Fruit fly (Drosophila melanogaster): ENCODE measurements around the gene Pfdn6.
A peak's percentile ranks its signal among the peaks of the same experiment; 100 is the strongest.

Pfdn6 gene

DNA sequence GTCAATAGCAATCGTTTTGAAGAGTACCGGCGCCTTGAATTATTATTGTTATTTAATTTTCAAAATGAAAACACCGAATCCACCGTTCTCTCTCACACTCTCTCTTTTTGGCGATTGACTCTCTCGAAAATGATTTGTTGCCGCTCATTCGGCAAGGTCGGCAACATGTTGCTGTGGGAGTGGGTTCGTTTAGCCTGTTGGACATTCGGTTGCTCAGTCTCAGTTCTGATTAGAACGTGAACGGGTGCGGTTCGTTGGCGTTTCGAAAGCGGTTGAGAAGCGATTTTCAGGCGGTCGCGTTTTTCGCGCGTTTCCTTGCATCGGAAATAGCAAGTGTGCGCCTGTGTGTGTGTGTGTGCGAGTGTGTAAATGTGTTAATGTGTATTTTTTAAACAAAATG, 15.6 kb downstream of the Pfdn6 start, which contains the start of gene Ac76E (continued):
- no peak for TF ChIP-seq CG11247 (GFP tag; IDR thresholded peaks at IDR 0.05)
- no peak for TF ChIP-seq dimm (GFP tag; IDR thresholded peaks at IDR 0.05)
- no peak for TF ChIP-seq CG5953 (GFP tag; IDR thresholded peaks at IDR 0.05)
- TF ChIP-seq CG6654 (GFP tag; optimal IDR thresholded peaks at IDR 0.05), result no peak
- peak; percentile 99 for TF ChIP-seq CG8359 (GFP tag; optimal IDR thresholded peaks at IDR 0.05; ENCODE audit: borderline replicate concordance)
- no peak for TF ChIP-seq CG31388 (GFP tag; optimal IDR thresholded peaks at IDR 0.05)
- TF ChIP-seq CG2116 (GFP tag; optimal IDR thresholded peaks at IDR 0.05), result no peak
- TF ChIP-seq sna (GFP tag; IDR thresholded peaks at IDR 0.05; ENCODE audit: partially characterized antibody), result 0 out of 2 replicates have a peak, but pooled peaks have one; percentile 23
- no peak for TF ChIP-seq dmrt11E (tag; optimal IDR thresholded peaks at IDR 0.05)
- TF ChIP-seq run (tag; optimal IDR thresholded peaks at IDR 0.05), result no peak
- TF ChIP-seq org-1 (GFP tag; optimal IDR thresholded peaks at IDR 0.05), result no peak
- no peak for TF ChIP-seq CG10654 (GFP tag; optimal IDR thresholded peaks at IDR 0.05)
- no peak for TF ChIP-seq emc (GFP tag; optimal IDR thresholded peaks at IDR 0.05)
- TF ChIP-seq CG17186 (GFP tag; optimal IDR thresholded peaks at IDR 0.05), result no peak
- TF ChIP-seq Sin3A (optimal IDR thresholded peaks at IDR 0.05), result no peak
- peak; percentile 46; the same call in 1 of the 2 replicates for TF ChIP-seq GATAe (GFP tag; conservative IDR thresholded peaks at IDR 0.05)
- TF ChIP-seq Bdp1 (GFP tag; optimal IDR thresholded peaks at IDR 0.05), result no peak
- no peak for TF ChIP-seq Hsf (GFP tag; optimal IDR thresholded peaks at IDR 0.05)
- TF ChIP-seq Usf (GFP tag; optimal IDR thresholded peaks at IDR 0.05), result no peak
- TF ChIP-seq amos (GFP tag; IDR thresholded peaks at IDR 0.05; ENCODE audit: partially characterized antibody), result no peak; the same call in 1 of the 2 replicates
- peak; percentile 40 for TF ChIP-seq Fer1 (GFP tag; optimal IDR thresholded peaks at IDR 0.05)
- no peak for TF ChIP-seq CG32772 (GFP tag; IDR thresholded peaks at IDR 0.05)
- peak; percentile 23 for TF ChIP-seq luna (GFP tag; optimal IDR thresholded peaks at IDR 0.05)
- TF ChIP-seq dpn (GFP tag; optimal IDR thresholded peaks at IDR 0.05), result no peak
- TF ChIP-seq Ptx1 (GFP tag; IDR thresholded peaks at IDR 0.05), result no peak
- peak; percentile 19; the same call in 1 of the 2 replicates for TF ChIP-seq stc (GFP tag; IDR thresholded peaks at IDR 0.05)
- TF ChIP-seq bab2 (GFP tag; optimal IDR thresholded peaks at IDR 0.05), result no peak
- peak; percentile 37 for TF ChIP-seq CG15514 (GFP tag; optimal IDR thresholded peaks at IDR 0.05)
- no peak for TF ChIP-seq HLH54F (GFP tag; optimal IDR thresholded peaks at IDR 0.05)
- TF ChIP-seq CG18619 (GFP tag; optimal IDR thresholded peaks at IDR 0.05), result no peak
- TF ChIP-seq rib (GFP tag; IDR thresholded peaks at IDR 0.05), result peak; percentile 68
- peak; percentile 62 for TF ChIP-seq mirr (GFP tag; optimal IDR thresholded peaks at IDR 0.05)
- no peak for TF ChIP-seq Hr51 (GFP tag; optimal IDR thresholded peaks at IDR 0.05)
- peak; percentile 18; the same call in 1 of the 2 replicates for TF ChIP-seq CG31224 (GFP tag; IDR thresholded peaks at IDR 0.05)
- no peak for TF ChIP-seq nmo (GFP tag; optimal IDR thresholded peaks at IDR 0.05)
- TF ChIP-seq Bgb (GFP tag; IDR thresholded peaks at IDR 0.05; ENCODE audit: partially characterized antibody), result peak; percentile 67
- no peak for TF ChIP-seq CG8944 (GFP tag; optimal IDR thresholded peaks at IDR 0.05)
- TF ChIP-seq CG14014 (GFP tag; IDR thresholded peaks at IDR 0.05), result no peak
- no peak for TF ChIP-seq CG14050 (GFP tag; IDR thresholded peaks at IDR 0.05)
- TF ChIP-seq Ravus (GFP tag; IDR thresholded peaks at IDR 0.05), result no peak
- TF ChIP-seq Jarid2 (GFP tag; optimal IDR thresholded peaks at IDR 0.05), result peak; percentile 92
- TF ChIP-seq ken (GFP tag; IDR thresholded peaks at IDR 0.05), result no peak
- TF ChIP-seq wdn (GFP tag; IDR thresholded peaks at IDR 0.05), result no peak
- no peak for TF ChIP-seq CG4730 (GFP tag; IDR thresholded peaks at IDR 0.05)
- TF ChIP-seq CG2120 (GFP tag; optimal IDR thresholded peaks at IDR 0.05), result no peak
- no peak for TF ChIP-seq CG7786 (GFP tag; optimal IDR thresholded peaks at IDR 0.05)
- TF ChIP-seq wek (GFP tag; optimal IDR thresholded peaks at IDR 0.05), result no peak
- peak; percentile 46 for TF ChIP-seq CG10543 (GFP tag; optimal IDR thresholded peaks at IDR 0.05)

Data from whole organism, embryonic.